Worm (Caenorhabditis elegans): Measurements from ENCODE around the gene rpl-35.

The rpl-35 gene

DNA sequence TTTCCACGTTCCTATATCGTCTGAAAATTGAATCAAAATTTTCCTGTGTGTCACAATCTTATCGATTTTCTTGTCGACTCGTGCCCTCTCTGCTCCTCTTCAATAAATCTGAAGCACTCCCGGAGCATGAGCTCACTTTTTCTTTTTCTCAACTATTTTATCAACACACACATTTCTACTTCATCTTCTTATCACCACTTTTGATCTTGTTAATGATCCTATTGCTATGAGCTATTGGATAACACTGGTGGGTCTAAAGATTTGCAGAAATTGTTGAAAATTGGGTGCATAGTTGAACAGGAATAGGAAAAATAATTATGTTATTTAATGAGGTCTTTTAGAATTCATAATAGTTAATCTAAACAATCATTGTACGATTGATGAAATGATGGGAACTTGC is 49.7 kb upstream of the rpl-35 start:
- TF ChIP-seq ceh-82 (tag; optimal IDR thresholded peaks at IDR 0.05) (no peak), blmp-1 (tag; optimal IDR thresholded peaks at IDR 0.05; ENCODE audit: insufficient read depth) (no peak), crh-2 (tag; optimal IDR thresholded peaks at IDR 0.05) (no peak), nhr-237 (tag; optimal IDR thresholded peaks at IDR 0.05) (no peak), ceh-16 (tag; optimal IDR thresholded peaks at IDR 0.05) (no peak), mdl-1 (tag; optimal IDR thresholded peaks at IDR 0.05) (no peak), lin-39 (tag; optimal IDR thresholded peaks at IDR 0.05) (no peak), sma-3 (GFP tag; optimal IDR thresholded peaks at IDR 0.05) (no peak), lsy-2 (tag; optimal IDR thresholded peaks at IDR 0.05) (no peak), sma-9 (GFP tag; optimal IDR thresholded peaks at IDR 0.05) (no peak), sma-9 (tag; optimal IDR thresholded peaks at IDR 0.05) (no peak), lin-11 (tag; optimal IDR thresholded peaks at IDR 0.05) (no peak), sem-4 (tag; optimal IDR thresholded peaks at IDR 0.05) (no peak), dmd-4 (tag; optimal IDR thresholded peaks at IDR 0.05) (no peak), nhr-129 (tag; optimal IDR thresholded peaks at IDR 0.05) (no peak), zag-1 (tag; optimal IDR thresholded peaks at IDR 0.05) (no peak), nhr-10 (tag; optimal IDR thresholded peaks at IDR 0.05) (no peak), elt-3 (tag; optimal IDR thresholded peaks at IDR 0.05) (no peak), nhr-11 (tag; optimal IDR thresholded peaks at IDR 0.05) (no peak), snpc-4 (tag; optimal IDR thresholded peaks at IDR 0.05) (no peak)

DNA sequence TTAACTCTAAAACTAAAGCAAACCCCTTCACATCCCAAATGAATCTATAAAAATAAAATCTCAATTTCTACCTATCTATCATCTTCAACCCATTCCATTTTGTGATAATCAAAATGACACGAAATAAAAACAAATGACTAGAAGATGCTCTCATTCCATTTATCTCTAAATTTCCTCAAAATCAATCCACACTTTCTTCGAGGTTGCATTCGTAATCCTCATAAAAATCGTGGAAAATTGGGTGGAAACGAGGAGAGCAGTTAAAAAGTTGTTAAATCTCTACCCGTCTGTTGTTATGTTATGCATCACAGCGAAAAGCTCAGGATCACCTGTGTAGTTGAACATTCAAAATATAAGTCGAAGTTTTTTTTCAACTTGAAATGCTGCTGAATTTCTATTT is 48.0 kb upstream of the rpl-35 start:
- TF ChIP-seq peb-1 (tag; optimal IDR thresholded peaks at IDR 0.05) (no peak), mab-5 (tag; optimal IDR thresholded peaks at IDR 0.05) (no peak), dmd-4 (tag; optimal IDR thresholded peaks at IDR 0.05) (no peak), ztf-11 (tag; optimal IDR thresholded peaks at IDR 0.05) (no peak), unc-55 (GFP tag; optimal IDR thresholded peaks at IDR 0.05) (no peak), nhr-6 (tag; optimal IDR thresholded peaks at IDR 0.05) (no peak), ceh-16 (tag; optimal IDR thresholded peaks at IDR 0.05) (no peak), nhr-25 (tag; optimal IDR thresholded peaks at IDR 0.05) (no peak), nhr-237 (tag; optimal IDR thresholded peaks at IDR 0.05) (no peak), nhr-23 (tag; optimal IDR thresholded peaks at IDR 0.05) (no peak), gmeb-1 (tag; optimal IDR thresholded peaks at IDR 0.05) (no peak), ama-1 (optimal IDR thresholded peaks at IDR 0.05) (no peak), lin-39 (tag; optimal IDR thresholded peaks at IDR 0.05) (no peak), nhr-12 (tag; optimal IDR thresholded peaks at IDR 0.05) (no peak), lin-13 (GFP tag; optimal IDR thresholded peaks at IDR 0.05) (no peak), nhr-129 (tag; optimal IDR thresholded peaks at IDR 0.05) (no peak), sem-4 (tag; optimal IDR thresholded peaks at IDR 0.05) (no peak), lsy-2 (tag; optimal IDR thresholded peaks at IDR 0.05) (no peak), nhr-11 (tag; optimal IDR thresholded peaks at IDR 0.05) (no peak)

DNA sequence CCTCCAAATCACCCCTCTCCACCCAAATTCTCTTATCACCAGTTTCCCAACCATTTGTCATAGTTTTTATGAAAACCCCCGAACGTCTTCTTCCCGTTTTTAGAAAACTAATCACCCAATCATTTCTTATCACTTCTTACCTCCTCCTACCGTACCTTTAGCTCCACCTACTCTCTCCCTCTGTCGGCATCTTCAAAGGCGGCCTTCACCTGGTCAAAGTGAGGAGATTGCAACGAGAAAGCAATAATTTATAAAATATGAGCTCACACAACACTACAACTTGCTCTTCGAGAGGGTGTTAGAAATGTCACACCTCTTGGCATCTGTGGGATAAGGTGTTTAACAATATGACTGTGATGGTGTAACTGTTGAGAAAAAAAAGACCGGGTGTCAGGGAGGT is 45.9 kb upstream of the rpl-35 start:
- TF ChIP-seq R02D3.7 (tag; optimal IDR thresholded peaks at IDR 0.05): no peak
- TF ChIP-seq nhr-23 (tag; optimal IDR thresholded peaks at IDR 0.05): no peak
- no peak for TF ChIP-seq skn-1 (tag; optimal IDR thresholded peaks at IDR 0.05)
- no peak for TF ChIP-seq lin-11 (tag; optimal IDR thresholded peaks at IDR 0.05)
- no peak for TF ChIP-seq mab-5 (tag; optimal IDR thresholded peaks at IDR 0.05)
- TF ChIP-seq aly-2 (tag; optimal IDR thresholded peaks at IDR 0.05): no peak
- TF ChIP-seq elt-3 (tag; optimal IDR thresholded peaks at IDR 0.05): no peak
- no peak for TF ChIP-seq nhr-12 (tag; optimal IDR thresholded peaks at IDR 0.05)
- no peak for TF ChIP-seq F13H6.1 (tag; optimal IDR thresholded peaks at IDR 0.05)
- no peak for TF ChIP-seq unc-55 (GFP tag; optimal IDR thresholded peaks at IDR 0.05)
- TF ChIP-seq gmeb-1 (tag; optimal IDR thresholded peaks at IDR 0.05): no peak
- TF ChIP-seq crh-2 (tag; optimal IDR thresholded peaks at IDR 0.05): no peak
- TF ChIP-seq fos-1 (tag; optimal IDR thresholded peaks at IDR 0.05): no peak
- TF ChIP-seq lin-39 (tag; optimal IDR thresholded peaks at IDR 0.05): no peak
- TF ChIP-seq egl-27 (tag; optimal IDR thresholded peaks at IDR 0.05): no peak

DNA sequence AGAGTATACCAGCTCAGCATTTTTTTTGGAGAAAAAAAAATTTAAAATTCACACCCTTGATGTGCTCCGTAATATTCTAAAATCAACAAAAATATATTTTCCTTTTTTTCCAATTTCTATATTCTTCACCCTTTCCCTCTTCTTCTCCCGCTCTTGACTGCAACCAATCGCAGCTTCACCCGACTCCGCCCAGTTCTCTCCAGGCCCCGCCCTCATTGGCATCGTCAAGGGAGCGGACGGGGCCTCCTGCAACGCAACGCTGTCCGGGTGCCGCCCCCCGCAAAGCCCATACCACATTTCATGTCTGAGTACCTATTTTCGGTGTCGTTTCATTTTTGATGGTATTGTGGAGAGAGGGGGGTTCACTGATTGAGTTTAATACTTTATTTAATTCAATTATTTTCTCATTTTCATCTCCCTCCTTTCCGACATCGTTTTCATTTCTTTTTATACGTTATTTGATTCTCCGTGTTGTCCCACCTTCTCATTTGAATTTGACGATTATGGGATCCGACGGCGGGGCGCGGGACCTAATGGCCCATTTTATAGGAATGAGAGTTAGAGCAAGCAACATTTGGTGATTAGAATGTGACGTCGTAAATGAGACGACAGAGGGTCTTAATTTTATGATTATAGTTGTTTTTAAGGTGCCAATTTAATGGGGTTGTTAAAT is 42.6 kb upstream of the rpl-35 start:
- TF ChIP-seq nhr-77 (tag; optimal IDR thresholded peaks at IDR 0.05) (no peak), zag-1 (tag; optimal IDR thresholded peaks at IDR 0.05) (no peak), elt-1 (tag; optimal IDR thresholded peaks at IDR 0.05) (no peak), fos-1 (tag; optimal IDR thresholded peaks at IDR 0.05) (no peak), lsy-2 (tag; optimal IDR thresholded peaks at IDR 0.05) (peak; percentile 6 to 37), unc-39 (tag; optimal IDR thresholded peaks at IDR 0.05) (no peak), sma-3 (GFP tag; optimal IDR thresholded peaks at IDR 0.05) (no peak), lin-13 (GFP tag; optimal IDR thresholded peaks at IDR 0.05) (no peak), C34F6.9 (tag; optimal IDR thresholded peaks at IDR 0.05) (no peak), nhr-25 (tag; optimal IDR thresholded peaks at IDR 0.05) (no peak), R02D3.7 (tag; optimal IDR thresholded peaks at IDR 0.05) (no peak), nhr-12 (tag; optimal IDR thresholded peaks at IDR 0.05) (no peak), sem-4 (tag; optimal IDR thresholded peaks at IDR 0.05) (peak; percentile 37), nhr-11 (tag; optimal IDR thresholded peaks at IDR 0.05) (no peak), nhr-21 (tag; optimal IDR thresholded peaks at IDR 0.05) (no peak)

Data from whole organism, L2 larva.